Fruit fly (Drosophila melanogaster) whole organism, embryonic: ENCODE data around the gene CG15034.

Experiments
- Atf3 ChIP-seq: fragments of 200-800 bp; sonication (Bioruptor generic); optimal IDR thresholded peaks from 3 replicates; lab custom pipeline; 2016; ENCODE audit warnings: missing biosample characterization, missing genetic modification characterization
- Awh ChIP-seq: fragments of 200-800 bp; sonication (Bioruptor generic); IDR thresholded peaks from 2 replicates; pipeline ENCODE4, ENCODE4 v1.3.6; 2022; ENCODE audit warnings: missing biosample characterization, missing genetic modification characterization
- CG11085 ChIP-seq: fragments of 200-800 bp; sonication (Bioruptor generic); IDR thresholded peaks from 2 replicates; pipeline ENCODE4 v1.3.6; 2022; ENCODE audit warnings: missing biosample characterization, missing genetic modification characterization
- CG11504 ChIP-seq: fragments of 200-800 bp; sonication (Bioruptor generic); optimal IDR thresholded peaks from 3 replicates; lab custom pipeline; 2019; ENCODE audit warnings: missing biosample characterization, mild to moderate bottlenecking, missing genetic modification characterization, moderate library complexity
- CG11723 ChIP-seq: fragments of 200-800 bp; sonication (Bioruptor generic); optimal IDR thresholded peaks from 2 replicates; lab custom pipeline; 2017; ENCODE audit warnings: missing biosample characterization, mild to moderate bottlenecking, missing genetic modification characterization
- CG12659 ChIP-seq: fragments of 200-800 bp; sonication (Bioruptor generic); optimal IDR thresholded peaks from 3 replicates; lab custom pipeline; 2017; ENCODE audit warnings: mild to moderate bottlenecking, missing biosample characterization, missing genetic modification reagents, missing genetic modification characterization
- CG12769 ChIP-seq: fragments of 200-800 bp; sonication (Bioruptor generic); optimal IDR thresholded peaks from 2 replicates; lab custom pipeline; 2019; ENCODE audit warnings: missing biosample characterization, mild to moderate bottlenecking, missing genetic modification characterization, moderate library complexity
- CG13123 ChIP-seq: fragments of 200-800 bp; sonication (Bioruptor generic); optimal IDR thresholded peaks from 2 replicates; lab custom pipeline; 2016; ENCODE audit warnings: missing biosample characterization, missing genetic modification characterization
- CG13775 ChIP-seq: fragments of 200-800 bp; sonication (Bioruptor generic); optimal IDR thresholded peaks from 3 replicates; lab custom pipeline; 2017; ENCODE audit warnings: missing biosample characterization, mild to moderate bottlenecking, missing genetic modification characterization
- CG14050 ChIP-seq: fragments of 200-800 bp; sonication (Bioruptor generic); IDR thresholded peaks from 3 replicates; pipeline ENCODE4 v1.3.6; 2022; ENCODE audit warnings: missing biosample characterization, missing genetic modification characterization
- CG15479 ChIP-seq: fragments of 200-800 bp; sonication (Bioruptor generic); optimal IDR thresholded peaks from 3 replicates; lab custom pipeline; 2019; ENCODE audit warnings: missing biosample characterization, mild to moderate bottlenecking, missing genetic modification characterization, moderate library complexity
- CG17328 ChIP-seq: fragments of 200-800 bp; sonication (Bioruptor generic); IDR thresholded peaks from 2 replicates; pipeline ENCODE4 v1.3.6; 2022; ENCODE audit warnings: missing biosample characterization, missing genetic modification characterization
- CG1792 ChIP-seq: fragments of 200-800 bp; sonication (Bioruptor generic); optimal IDR thresholded peaks from 2 replicates; lab custom pipeline; 2016; ENCODE audit warnings: missing biosample characterization, missing genetic modification characterization
- CG18011 ChIP-seq: fragments of 200-800 bp; sonication (Bioruptor generic); optimal IDR thresholded peaks from 2 replicates; lab custom pipeline; 2017; ENCODE audit warnings: missing biosample characterization, missing genetic modification characterization, mild to moderate bottlenecking, moderate library complexity, missing genotype
- CG2712 ChIP-seq: fragments of 200-800 bp; optimal IDR thresholded peaks from 3 replicates; lab custom pipeline; 2019; ENCODE audit warnings: missing biosample characterization, mild to moderate bottlenecking, missing genetic modification characterization, moderate library complexity
- CG32772 ChIP-seq: fragments of 200-800 bp; sonication (Bioruptor generic); IDR thresholded peaks from 2 replicates; pipeline ENCODE4 v1.3.6; 2022; ENCODE audit warnings: missing biosample characterization, missing genetic modification characterization
- CG33213 ChIP-seq: fragments of 200-800 bp; sonication (Bioruptor generic); optimal IDR thresholded peaks from 3 replicates; lab custom pipeline; 2016; ENCODE audit warnings: missing biosample characterization, missing genetic modification characterization
- CG4424 ChIP-seq: fragments of 200-800 bp; sonication (Bioruptor generic); optimal IDR thresholded peaks from 3 replicates; lab custom pipeline; 2016; ENCODE audit warnings: missing biosample characterization, missing genetic modification characterization
- CG6765 ChIP-seq: fragments of 200-800 bp; sonication (Bioruptor generic); optimal IDR thresholded peaks from 3 replicates; lab custom pipeline; 2017; ENCODE audit warnings: missing biosample characterization, mild to moderate bottlenecking, missing genetic modification characterization
- CG8290 ChIP-seq, 3 experiments: fragments of 200-800 bp; sonication (Bioruptor generic); optimal IDR thresholded peaks; 2 replicates each; lab custom pipeline; 2016 to 2019; ENCODE audit warnings: missing biosample characterization in 3 of 3, missing genetic modification characterization in 3 of 3, mild to moderate bottlenecking in 2 of 3, moderate library complexity in 1 of 3
- CG8478 ChIP-seq: fragments of >200 bp; optimal IDR thresholded peaks from 2 replicates; lab custom pipeline; 2018
- D19A ChIP-seq: fragments of 200-800 bp; optimal IDR thresholded peaks from 3 replicates; lab custom pipeline; 2019; ENCODE audit warnings: missing biosample characterization, mild to moderate bottlenecking, missing genetic modification characterization, moderate library complexity
- D19B ChIP-seq: fragments of 200-800 bp; sonication (Bioruptor generic); optimal IDR thresholded peaks from 2 replicates; lab custom pipeline; 2017; ENCODE audit warnings: missing biosample characterization, mild to moderate bottlenecking, missing genetic modification characterization
- Dp ChIP-seq: fragments of 200-800 bp; sonication (Bioruptor generic); optimal IDR thresholded peaks from 2 replicates; lab custom pipeline; 2018; ENCODE audit warnings: missing biosample characterization, mild to moderate bottlenecking, missing genetic modification characterization, moderate library complexity
- Drgx ChIP-seq: fragments of 200-800 bp; sonication (Bioruptor generic); IDR thresholded peaks from 2 replicates; pipeline ENCODE4 v1.3.6; 2022; ENCODE audit warnings: missing biosample characterization, missing genetic modification characterization
- Gug ChIP-seq: fragments of 200-800 bp; sonication (Bioruptor generic); IDR thresholded peaks from 4 replicates; pipeline ENCODE4 v1.3.6; 2022; ENCODE audit warnings: missing biosample characterization, missing genetic modification characterization
- Lim3 ChIP-seq: fragments of 200-800 bp; sonication (Bioruptor generic); IDR thresholded peaks from 2 replicates; pipeline ENCODE4 v1.3.6; 2022; ENCODE audit warnings: missing biosample characterization, missing genetic modification characterization
- Mrtf ChIP-seq: fragments of 200-800 bp; sonication (Bioruptor generic); IDR thresholded peaks from 3 replicates; pipeline ENCODE4 v1.3.6; 2022; ENCODE audit warnings: missing biosample characterization, missing genetic modification characterization
- Neu2 ChIP-seq: fragments of 200-800 bp; sonication (Bioruptor generic); optimal IDR thresholded peaks from 3 replicates; lab custom pipeline; 2016; ENCODE audit warnings: missing biosample characterization, missing genetic modification characterization, borderline replicate concordance
- Side ChIP-seq: fragments of 200-800 bp; sonication (Bioruptor generic); optimal IDR thresholded peaks from 2 replicates; lab custom pipeline; 2016; ENCODE audit warnings: missing biosample characterization, missing genetic modification characterization
- Sox100B ChIP-seq: fragments of 200-800 bp; sonication (Bioruptor generic); optimal IDR thresholded peaks from 3 replicates; lab custom pipeline; 2018; ENCODE audit warnings: missing biosample characterization, mild to moderate bottlenecking, missing genetic modification characterization
- Spps ChIP-seq: fragments of 200-800 bp; sonication (Bioruptor generic); optimal IDR thresholded peaks from 2 replicates; lab custom pipeline; 2018; ENCODE audit warnings: missing biosample characterization, mild to moderate bottlenecking, missing genetic modification characterization
- Xbp1 ChIP-seq: fragments of 200-800 bp; sonication (Bioruptor generic); optimal IDR thresholded peaks from 3 replicates; lab custom pipeline; 2016; ENCODE audit warnings: missing biosample characterization, mild to moderate bottlenecking, missing genetic modification characterization
- YL-1 ChIP-seq: fragments of 200-800 bp; sonication (Bioruptor generic); optimal IDR thresholded peaks from 3 replicates; lab custom pipeline; 2017; ENCODE audit warnings: missing biosample characterization, mild to moderate bottlenecking, missing genetic modification characterization
- al ChIP-seq: fragments of 200-800 bp; sonication (Bioruptor generic); IDR thresholded peaks from 2 replicates; pipeline ENCODE4 v1.3.6; 2022; ENCODE audit warnings: missing biosample characterization, missing genetic modification characterization
- ap ChIP-seq: fragments of 200-800 bp; sonication (Bioruptor generic); IDR thresholded peaks from 2 replicates; pipeline ENCODE4 v1.3.6; 2022; ENCODE audit warnings: missing biosample characterization, missing genetic modification characterization
- ash1 ChIP-seq: fragments of 200-800 bp; sonication (Bioruptor generic); optimal IDR thresholded peaks from 2 replicates; lab custom pipeline; 2018; ENCODE audit warnings: missing biosample characterization, mild to moderate bottlenecking, missing genetic modification characterization
- bigmax ChIP-seq: fragments of 200-800 bp; sonication (Bioruptor generic); optimal IDR thresholded peaks from 2 replicates; lab custom pipeline; 2018; ENCODE audit warnings: missing biosample characterization, mild to moderate bottlenecking, missing genetic modification characterization
- cad ChIP-seq: fragments of >200 bp; optimal IDR thresholded peaks from 2 replicates; lab custom pipeline; 2017; ENCODE audit warnings: missing biosample characterization, missing genetic modification characterization
- fu2 ChIP-seq: fragments of 200-800 bp; sonication (Bioruptor generic); optimal IDR thresholded peaks from 2 replicates; lab custom pipeline; 2016; ENCODE audit warnings: missing biosample characterization, missing genetic modification characterization
- gem ChIP-seq: fragments of 200-800 bp; sonication (Bioruptor generic); optimal IDR thresholded peaks from 2 replicates; lab custom pipeline; 2019; ENCODE audit warnings: missing biosample characterization, mild to moderate bottlenecking, missing genetic modification characterization, moderate library complexity
- grn ChIP-seq: fragments of 200-800 bp; sonication (Bioruptor generic); optimal IDR thresholded peaks from 3 replicates; lab custom pipeline; 2017; ENCODE audit warnings: missing biosample characterization, missing genetic modification characterization
- kay ChIP-seq: fragments of 200-800 bp; sonication (Bioruptor generic); optimal IDR thresholded peaks from 2 replicates; lab custom pipeline; 2016; ENCODE audit warnings: missing biosample characterization, missing genetic modification characterization
- ken ChIP-seq: fragments of 200-800 bp; sonication (Bioruptor generic); IDR thresholded peaks from 3 replicates; pipeline ENCODE4 v1.3.6; 2022; ENCODE audit warnings: missing biosample characterization, missing genetic modification characterization
- lbe ChIP-seq: fragments of 200-800 bp; sonication (Bioruptor generic); optimal IDR thresholded peaks from 2 replicates; lab custom pipeline; 2016; ENCODE audit warnings: missing biosample characterization, mild to moderate bottlenecking, missing genetic modification characterization
- odd ChIP-seq: fragments of 200-800 bp; sonication (Bioruptor generic); optimal IDR thresholded peaks from 2 replicates; lab custom pipeline; 2017; ENCODE audit warnings: missing biosample characterization, mild to moderate bottlenecking, missing genetic modification characterization
- onecut ChIP-seq: fragments of 200-800 bp; sonication (Bioruptor generic); IDR thresholded peaks from 2 replicates; pipeline ENCODE4 v1.3.6; 2022; ENCODE audit warnings: missing biosample characterization, missing genetic modification characterization
- pb ChIP-seq: fragments of 200-800 bp; sonication (Bioruptor generic); optimal IDR thresholded peaks from 3 replicates; lab custom pipeline; 2016; ENCODE audit warnings: missing biosample characterization, missing genetic modification characterization
- sens-2 ChIP-seq: fragments of 200-800 bp; sonication (Bioruptor generic); IDR thresholded peaks from 2 replicates; pipeline ENCODE4 v1.3.6; 2022; ENCODE audit warnings: missing biosample characterization, missing genetic modification characterization
- sim ChIP-seq: fragments of 200-800 bp; sonication (Bioruptor generic); IDR thresholded peaks from 2 replicates; pipeline ENCODE4 v1.3.6; 2022; ENCODE audit warnings: missing biosample characterization, missing genetic modification characterization
- zen2 ChIP-seq: fragments of 200-800 bp; sonication (Bioruptor generic); IDR thresholded peaks from 3 replicates; pipeline ENCODE4 v1.3.6; 2022; ENCODE audit warnings: missing biosample characterization, missing genetic modification characterization; ENCODE audit not compliant: partially characterized antibody
- zfh2 ChIP-seq: fragments of 200-800 bp; sonication (Bioruptor generic); optimal IDR thresholded peaks from 2 replicates; lab custom pipeline; 2016; ENCODE audit warnings: missing biosample characterization, missing genetic modification characterization

Gene CG15034

DNA sequence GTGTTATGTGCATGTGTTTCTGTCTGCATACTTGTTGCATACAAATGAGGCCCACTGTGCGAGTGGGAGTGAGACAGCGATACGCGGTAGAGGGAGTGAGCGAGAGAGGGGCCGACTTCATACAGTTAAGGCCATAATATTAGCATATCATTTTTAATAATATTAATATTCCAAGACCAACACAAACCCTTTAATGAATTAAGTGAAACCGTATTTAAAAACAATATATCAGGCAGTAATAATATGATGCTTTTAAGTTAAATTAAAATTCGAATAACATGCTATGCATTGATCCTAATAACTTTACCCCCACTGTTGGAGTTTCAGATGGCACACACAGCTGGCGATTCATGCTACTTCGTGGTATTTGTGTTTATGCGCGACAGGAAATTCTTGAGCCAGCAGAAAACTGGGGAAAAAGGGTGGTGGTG is 22.5 kb downstream of the CG15034 start (continued):
- TF ChIP-seq Spps (tag; lab: Kevin White, UChicago) (peak; percentile 97), Sox100B (GFP tag; lab: Kevin White, UChicago) (peak; percentile 96), bigmax (peak; percentile 68), ash1 (GFP tag; lab: Kevin White, UChicago) (peak; percentile 13), CG18011 (GFP tag; lab: Kevin White, UChicago) (peak; percentile 75), Xbp1 (GFP tag; lab: Kevin White, UChicago) (peak; percentile 95), CG11504 (tag; lab: Kevin White, UChicago) (peak; percentile 97), CG2712 (tag; lab: Kevin White, UChicago) (peak; percentile 99), D19B (GFP tag; lab: Kevin White, UChicago) (peak; percentile 78), fu2 (GFP tag; lab: Kevin White, UChicago) (peak; percentile 55), CG6765 (GFP tag; lab: Kevin White, UChicago) (peak; percentile 80), CG4424 (peak; percentile 96), gem (tag; lab: Kevin White, UChicago) (peak; percentile 98), Gug (GFP tag; lab: Robert Waterston, UW) (peak; percentile 74), kay (GFP tag; lab: Kevin White, UChicago) (peak; percentile 88), YL-1 (GFP tag; lab: Kevin White, UChicago) (peak; percentile 89), CG13775 (GFP tag; lab: Kevin White, UChicago) (peak; percentile 92), pb (peak; percentile 45), Side (GFP tag; lab: Kevin White, UChicago) (peak; percentile 67), CG11085 (peak; percentile 84), ap (GFP tag; lab: Robert Waterston, UW) (peak; percentile 87), D19A (peak; percentile 96), CG17328 (GFP tag; lab: Robert Waterston, UW) (peak; percentile 97), Drgx (GFP tag; lab: Robert Waterston, UW) (peak; percentile 98), CG33213 (GFP tag; lab: Kevin White, UChicago) (peak; percentile 60), zen2 (GFP tag; lab: Robert Waterston, UW) (no peak), Mrtf (GFP tag; lab: Robert Waterston, UW) (peak; percentile 92), al (GFP tag; lab: Robert Waterston, UW) (peak; percentile 78), Awh (GFP tag; lab: Robert Waterston, UW) (peak; percentile 97), sim (GFP tag; lab: Robert Waterston, UW) (peak; percentile 95), ken (GFP tag; lab: Robert Waterston, UW) (peak; percentile 94), grn (GFP tag; lab: Kevin White, UChicago) (peak; percentile 76), CG1792 (GFP tag; lab: Kevin White, UChicago) (peak; percentile 68), Dp (GFP tag; lab: Kevin White, UChicago) (no peak), Neu2 (GFP tag; lab: Kevin White, UChicago) (no peak), CG8290 (GFP tag; optimal IDR thresholded peaks at IDR 0.05; lab: Kevin White, UChicago) (peak; percentile 94), CG8290 (tag; optimal IDR thresholded peaks at IDR 0.05; lab: Kevin White, UChicago) (peak; percentile 81 to 87), sens-2 (GFP tag; lab: Robert Waterston, UW) (peak; percentile 93), CG32772 (GFP tag; lab: Robert Waterston, UW) (peak; percentile 94), CG8478 (lab: Kevin White, UChicago) (no peak), zfh2 (GFP tag; lab: Kevin White, UChicago) (peak; percentile 48), CG13123 (peak; percentile 87), Lim3 (GFP tag; lab: Robert Waterston, UW) (peak; percentile 80), onecut (GFP tag; lab: Robert Waterston, UW) (peak; percentile 94), odd (GFP tag; lab: Kevin White, UChicago) (peak; percentile 95), CG12659 (GFP tag; lab: Kevin White, UChicago) (peak; percentile 96), Atf3 (GFP tag; lab: Kevin White, UChicago) (peak; percentile 54), cad (GFP tag; lab: Kevin White, UChicago) (no peak), CG12769 (tag; lab: Kevin White, UChicago) (peak; percentile 95), CG14050 (peak; percentile 92), CG11723 (GFP tag; lab: Kevin White, UChicago) (peak; percentile 92), CG15479 (GFP tag; lab: Kevin White, UChicago) (peak; percentile 60), lbe (peak; percentile 91)
